Worm (Caenorhabditis elegans) whole organism, young adult: ENCODE measurements around the gene Y75B12A.2.

Experiments
- B0261.1 ChIP-seq: sonication (generic microtip); optimal IDR thresholded peaks from 2 replicates; lab custom pipeline; 2016; ENCODE audit warnings: mild to moderate bottlenecking, missing genetic modification characterization, moderate library complexity, missing compliant biosample characterization
- B0336.3 ChIP-seq: fragments of 200-800 bp; sonication (Bioruptor generic); IDR thresholded peaks from 2 replicates; pipeline ENCODE4 v1.3.6; 2022; ENCODE audit warnings: missing genetic modification characterization, missing compliant biosample characterization
- F23B12.7 ChIP-seq: sonication (generic microtip); optimal IDR thresholded peaks from 2 replicates; lab custom pipeline; 2017; ENCODE audit warnings: missing genetic modification characterization, mild to moderate bottlenecking, missing compliant biosample characterization, antibody characterized with exemption, moderate library complexity; ENCODE audit not compliant: insufficient read depth
- F37B4.10 ChIP-seq: fragments of 200-800 bp; sonication (Bioruptor generic); IDR thresholded peaks from 2 replicates; pipeline ENCODE4 v1.3.6; 2022; ENCODE audit warnings: missing genetic modification characterization, missing compliant biosample characterization
- F49E8.2 ChIP-seq: sonication (generic microtip); optimal IDR thresholded peaks from 3 replicates; lab custom pipeline; 2017; ENCODE audit warnings: missing genetic modification characterization, mild to moderate bottlenecking, missing compliant biosample characterization, antibody characterized with exemption, moderate library complexity; ENCODE audit not compliant: insufficient read depth
- T07F8.4 ChIP-seq: sonication (generic microtip); optimal IDR thresholded peaks from 2 replicates; lab custom pipeline; 2016; ENCODE audit warnings: mild to moderate bottlenecking, missing genetic modification characterization, moderate library complexity, missing compliant biosample characterization
- Y53G8AR.9 ChIP-seq: fragments of 200-800 bp; sonication (Bioruptor generic); conservative IDR thresholded peaks from 2 replicates; pipeline ENCODE4 v1.3.6; 2022; ENCODE audit warnings: missing genetic modification reagents, missing genetic modification characterization, missing compliant biosample characterization
- aptf-2 ChIP-seq: fragments of 200-800 bp; sonication (Bioruptor generic); conservative IDR thresholded peaks from 2 replicates; pipeline ENCODE4 v1.3.6; 2022; ENCODE audit warnings: missing genetic modification reagents, missing genetic modification characterization, missing compliant biosample characterization
- atf-7 ChIP-seq: sonication (generic microtip); optimal IDR thresholded peaks from 2 replicates; lab custom pipeline; 2017; ENCODE audit warnings: mild to moderate bottlenecking, missing genetic modification characterization, missing compliant biosample characterization
- attf-5 ChIP-seq: fragments of 200-800 bp; sonication (Bioruptor generic); optimal IDR thresholded peaks from 2 replicates; lab custom pipeline; 2018; ENCODE audit warnings: mild to moderate bottlenecking, missing genetic modification characterization, missing compliant biosample characterization
- ccch-3 ChIP-seq: fragments of 200-800 bp; sonication (Bioruptor generic); optimal IDR thresholded peaks from 2 replicates; lab custom pipeline; 2018; ENCODE audit warnings: mild to moderate bottlenecking, missing genetic modification characterization, missing compliant biosample characterization
- cebp-1 ChIP-seq, 2 experiments: fragments of 200-800 bp in 1 of 2; sonication (Bioruptor generic) in 1 of 2; sonication (generic microtip) in 1 of 2; IDR thresholded peaks in 1 of 2; optimal IDR thresholded peaks in 1 of 2; 2 replicates each; pipeline versions ENCODE4 v1.3.6 to Lab custom; 2017 to 2022; ENCODE audit warnings: missing compliant biosample characterization in 2 of 2, missing genetic modification characterization in 2 of 2, mild to moderate bottlenecking in 1 of 2, missing genetic modification reagents in 1 of 2, moderate library complexity in 1 of 2
- ceh-100 ChIP-seq: fragments of 200-800 bp; sonication (Bioruptor generic); IDR thresholded peaks from 2 replicates; pipeline ENCODE4 v1.3.6; 2022; ENCODE audit warnings: missing genetic modification reagents, missing genetic modification characterization, missing compliant biosample characterization
- ceh-40 ChIP-seq: fragments of 200-800 bp; sonication (Bioruptor generic); IDR thresholded peaks from 2 replicates; pipeline ENCODE4 v1.3.6; 2022; ENCODE audit warnings: missing genetic modification characterization, missing compliant biosample characterization
- dox-1 ChIP-seq: fragments of 200-800 bp; sonication (Bioruptor generic); IDR thresholded peaks from 2 replicates; pipeline ENCODE4 v1.3.6; 2022; ENCODE audit warnings: missing genetic modification reagents, missing genetic modification characterization, missing compliant biosample characterization
- egl-44 ChIP-seq: fragments of 200-800 bp; sonication (Bioruptor generic); IDR thresholded peaks from 2 replicates; pipeline ENCODE4 v1.3.6; 2022; ENCODE audit warnings: missing genetic modification reagents, missing genetic modification characterization, missing compliant biosample characterization
- him-1 ChIP-seq: sonication (generic microtip); optimal IDR thresholded peaks from 2 replicates; lab custom pipeline; 2016; ENCODE audit warnings: missing genotype, missing genetic modification reagents, missing genetic modification characterization, missing compliant biosample characterization
- hmg-1.2 ChIP-seq: fragments of 200-800 bp; sonication (Bioruptor generic); IDR thresholded peaks from 2 replicates; pipeline ENCODE4 v1.3.6; 2022; ENCODE audit warnings: missing genetic modification reagents, missing genetic modification characterization, missing compliant biosample characterization
- hmg-20 ChIP-seq: fragments of 200-800 bp; sonication (Bioruptor generic); IDR thresholded peaks from 2 replicates; pipeline ENCODE4 v1.3.6; 2022; ENCODE audit warnings: missing genetic modification reagents, missing genetic modification characterization, missing compliant biosample characterization
- lin-26 ChIP-seq: fragments of 200-800 bp; sonication (Bioruptor generic); IDR thresholded peaks from 2 replicates; pipeline ENCODE4 v1.3.6; 2022; ENCODE audit warnings: missing genetic modification reagents, missing genetic modification characterization, missing compliant biosample characterization
- lin-35 ChIP-seq, 3 experiments: fragments of 150-350 bp in 2 of 3; sonication (generic microtip) in 1 of 3; optimal IDR thresholded peaks; 2 replicates each; lab custom pipeline; 2014 to 2018; ENCODE audit warnings: missing biosample characterization in 3 of 3, missing genetic modification characterization in 3 of 3, missing genetic modification reagents in 3 of 3
- lin-54 ChIP-seq: fragments of 200-800 bp; sonication (Bioruptor generic); optimal IDR thresholded peaks from 2 replicates; lab custom pipeline; 2018; ENCODE audit warnings: mild to moderate bottlenecking, missing genetic modification characterization, missing compliant biosample characterization
- lir-1 ChIP-seq: fragments of 200-800 bp; sonication (Bioruptor generic); conservative IDR thresholded peaks from 2 replicates; pipeline ENCODE4 v1.3.6; 2022; ENCODE audit warnings: missing genetic modification reagents, missing genetic modification characterization, missing compliant biosample characterization
- lsy-27 ChIP-seq: sonication (generic microtip); optimal IDR thresholded peaks from 2 replicates; lab custom pipeline; 2017; ENCODE audit warnings: missing genetic modification characterization, mild to moderate bottlenecking, missing compliant biosample characterization, antibody characterized with exemption, missing genotype, borderline replicate concordance; ENCODE audit not compliant: insufficient read depth
- madf-10 ChIP-seq: sonication (generic microtip); optimal IDR thresholded peaks from 2 replicates; lab custom pipeline; 2016; ENCODE audit warnings: mild to moderate bottlenecking, missing genetic modification characterization, missing compliant biosample characterization
- madf-3 ChIP-seq: fragments of 200-800 bp; sonication (Bioruptor generic); IDR thresholded peaks from 2 replicates; pipeline ENCODE4 v1.3.6; 2022; ENCODE audit warnings: missing genetic modification reagents, missing genetic modification characterization, missing compliant biosample characterization
- madf-6 ChIP-seq: fragments of 200-800 bp; sonication (Bioruptor generic); IDR thresholded peaks from 2 replicates; pipeline ENCODE4 v1.3.6; 2022; ENCODE audit warnings: missing genetic modification reagents, missing genetic modification characterization, missing compliant biosample characterization
- madf-8 ChIP-seq: fragments of 200-800 bp; sonication (Bioruptor generic); conservative IDR thresholded peaks from 2 replicates; pipeline ENCODE4 v1.3.6; 2022; ENCODE audit warnings: missing genetic modification reagents, missing genetic modification characterization, missing compliant biosample characterization
- mcd-1 ChIP-seq: fragments of 200-800 bp; sonication (Bioruptor generic); IDR thresholded peaks from 2 replicates; pipeline ENCODE4 v1.3.6; 2022; ENCODE audit warnings: missing genetic modification reagents, missing genetic modification characterization, missing compliant biosample characterization
- mel-28 ChIP-seq: sonication (generic microtip); optimal IDR thresholded peaks from 2 replicates; lab custom pipeline; 2016; ENCODE audit warnings: borderline replicate concordance, mild to moderate bottlenecking, missing genetic modification characterization, missing compliant biosample characterization
- mxl-1 ChIP-seq: sonication (generic microtip); optimal IDR thresholded peaks from 2 replicates; lab custom pipeline; 2016; ENCODE audit warnings: missing genetic modification characterization, missing compliant biosample characterization
- nfya-2 ChIP-seq: fragments of 200-800 bp; sonication (Bioruptor generic); IDR thresholded peaks from 2 replicates; pipeline ENCODE4 v1.3.6; 2022; ENCODE audit warnings: missing genetic modification reagents, missing genetic modification characterization, missing compliant biosample characterization
- sdz-38 ChIP-seq: sonication (generic microtip); optimal IDR thresholded peaks from 2 replicates; lab custom pipeline; 2016; ENCODE audit warnings: missing genotype, missing genetic modification characterization, missing compliant biosample characterization
- snpc-4 ChIP-seq, 5 experiments: fragments of 150-350 bp in 1 of 5; sonication (generic microtip) in 4 of 5; optimal IDR thresholded peaks; 2 replicates each; lab custom pipeline; 2014 to 2018; ENCODE audit warnings: missing genetic modification characterization in 5 of 5, missing biosample characterization in 3 of 5, antibody characterized with exemption in 2 of 5, mild to moderate bottlenecking in 2 of 5, missing compliant biosample characterization in 2 of 5, missing genotype in 2 of 5, moderate library complexity in 2 of 5, missing genetic modification reagents in 1 of 5
- somi-1 ChIP-seq: fragments of 200-800 bp; sonication (Bioruptor generic); optimal IDR thresholded peaks from 2 replicates; lab custom pipeline; 2018; ENCODE audit warnings: mild to moderate bottlenecking, missing genetic modification characterization, missing compliant biosample characterization
- unc-62 ChIP-seq: fragments of 150-350 bp; optimal IDR thresholded peaks from 2 replicates; lab custom pipeline; 2014; ENCODE audit warnings: missing biosample characterization, missing genetic modification reagents, missing genetic modification characterization
- ztf-26 ChIP-seq: sonication (generic microtip); optimal IDR thresholded peaks from 2 replicates; lab custom pipeline; 2017; ENCODE audit warnings: missing genetic modification characterization, missing compliant biosample characterization
- ztf-6 ChIP-seq: fragments of 200-800 bp; sonication (Bioruptor generic); IDR thresholded peaks from 2 replicates; pipeline ENCODE4 v1.3.6; 2022; ENCODE audit warnings: missing genetic modification reagents, missing genetic modification characterization, missing compliant biosample characterization

Y75B12A.2 gene

DNA sequence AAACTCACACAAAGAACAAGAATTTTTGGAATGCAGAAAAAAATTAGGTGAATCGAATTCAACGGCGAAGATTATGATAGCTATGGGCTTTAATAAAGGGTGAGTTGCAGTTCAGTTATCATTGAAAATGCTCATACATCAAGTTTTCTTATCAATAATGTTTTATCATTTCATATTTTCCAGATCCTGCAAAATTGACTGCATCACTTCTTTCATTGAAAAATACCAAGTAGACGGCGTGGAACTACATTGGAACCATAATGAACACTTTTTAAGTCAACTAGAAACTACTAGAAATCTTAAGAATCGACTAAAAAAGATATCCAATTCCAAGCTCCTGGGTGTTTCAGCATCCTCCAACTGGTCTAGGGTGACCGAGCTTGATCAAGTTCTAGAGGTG lies 33.9 kb downstream of the Y75B12A.2 start, which contains the start of gene K08F9.1:
Gene K08F9.1, minus strand, starts transcription at position 101 of the 400 bp plus-strand sequence.
- TF ChIP-seq ccch-3 (GFP tag; lab: Kevin White, UChicago) (no peak), Y53G8AR.9 (no peak), nfya-2 (GFP tag; lab: Robert Waterston, UW) (no peak), ceh-100 (GFP tag; lab: Robert Waterston, UW) (no peak), snpc-4 (GFP tag; optimal IDR thresholded peaks at IDR 0.05; lab: Kevin White, UChicago) (no peak), snpc-4 (tag; optimal IDR thresholded peaks at IDR 0.05; lab: Kevin White, UChicago) (no peak), hmg-1.2 (no peak), egl-44 (GFP tag; lab: Robert Waterston, UW) (no peak), mcd-1 (no peak), F23B12.7 (no peak)
- TF ChIP-seq, all 124 proteins: peak for 0

DNA sequence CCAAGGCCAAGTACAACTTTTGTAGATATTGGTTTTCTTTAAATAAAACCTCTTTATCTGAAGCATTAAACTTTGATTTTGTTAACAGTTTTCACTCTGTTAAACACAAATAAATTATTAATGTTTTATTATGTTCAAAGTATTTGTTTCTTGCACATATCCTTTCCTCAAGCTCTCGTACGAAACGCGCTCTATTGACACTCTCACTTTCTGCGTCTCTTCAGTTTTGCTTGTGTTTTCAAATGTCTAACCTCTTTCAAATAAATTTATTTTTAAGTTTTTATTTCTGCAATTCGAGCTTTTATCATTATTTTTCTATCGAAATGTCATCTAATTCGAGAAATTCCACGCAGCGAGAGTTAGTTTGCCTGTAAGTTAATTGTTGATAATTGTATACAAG lies 34.4 kb downstream of the Y75B12A.2 start, which contains the start of gene K08F9.4:
Gene K08F9.4, plus strand, starts transcription at position 222 of the 400 bp plus-strand sequence.
- TF ChIP-seq lin-54 (GFP tag; lab: Kevin White, UChicago) (peak; percentile 8), mcd-1 (peak; percentile 86), ceh-100 (GFP tag; lab: Robert Waterston, UW) (peak; percentile 88), lin-26 (no peak), hmg-1.2 (peak; percentile 92), F49E8.2 (tag; lab: Kevin White, UChicago) (no peak), mxl-1 (tag; lab: Kevin White, UChicago) (no peak), snpc-4 (GFP tag; optimal IDR thresholded peaks at IDR 0.05; lab: Kevin White, UChicago) (no peak), snpc-4 (tag; optimal IDR thresholded peaks at IDR 0.05; lab: Kevin White, UChicago) (peak in 1 of 4 experiments; percentile 7), attf-5 (peak; percentile 1), T07F8.4 (tag; lab: Kevin White, UChicago) (no peak)

DNA sequence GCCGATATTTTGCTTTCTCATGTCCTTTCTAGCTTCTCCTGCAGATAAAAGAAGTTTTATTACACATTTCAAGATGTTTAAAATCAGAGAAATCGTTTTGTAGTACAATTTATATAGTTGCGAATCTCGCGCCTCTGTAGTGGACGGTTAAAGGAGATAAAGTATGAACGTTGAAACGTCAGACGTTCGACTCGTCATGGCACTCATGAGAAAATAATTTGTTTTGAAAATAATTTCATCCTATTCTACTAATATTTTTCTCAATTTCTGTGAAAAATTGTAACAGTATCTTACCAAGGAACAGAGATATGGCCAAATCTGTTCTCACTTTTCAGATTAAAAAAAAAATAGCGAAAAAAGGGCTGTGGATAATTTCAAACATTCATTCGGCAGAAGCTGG lies 38.4 kb downstream of the Y75B12A.2 start, which contains the start of gene T09F5.20:
Gene T09F5.20, minus strand, starts transcription at position 101 of the 400 bp plus-strand sequence.
- no peak for TF ChIP-seq unc-62
- TF ChIP-seq somi-1 (GFP tag; lab: Kevin White, UChicago), result no peak
- TF ChIP-seq ztf-26, result no peak
- TF ChIP-seq him-1, result no peak
- TF ChIP-seq cebp-1 (GFP tag; IDR thresholded peaks at IDR 0.05; lab: Robert Waterston, UW), result no peak
- no peak for TF ChIP-seq cebp-1 (tag; optimal IDR thresholded peaks at IDR 0.05; lab: Kevin White, UChicago)
- TF ChIP-seq B0261.1, result no peak
- TF ChIP-seq lin-35 (GFP tag; optimal IDR thresholded peaks at IDR 0.05; lab: Kevin White, UChicago), result no peak
- TF ChIP-seq ztf-6, result no peak
- no peak for TF ChIP-seq F37B4.10
- TF ChIP-seq lsy-27 (tag; lab: Kevin White, UChicago), result no peak
- TF ChIP-seq madf-3 (GFP tag; lab: Robert Waterston, UW), result no peak
- no peak for TF ChIP-seq madf-8
- no peak for TF ChIP-seq hmg-20 (GFP tag; lab: Robert Waterston, UW)
- no peak for TF ChIP-seq lir-1 (GFP tag; lab: Robert Waterston, UW)
- no peak for TF ChIP-seq egl-44 (GFP tag; lab: Robert Waterston, UW)
- TF ChIP-seq madf-6 (GFP tag; lab: Robert Waterston, UW), result no peak
- no peak for TF ChIP-seq B0336.3 (GFP tag; lab: Robert Waterston, UW)
- no peak for TF ChIP-seq atf-7 (tag; lab: Kevin White, UChicago)

DNA sequence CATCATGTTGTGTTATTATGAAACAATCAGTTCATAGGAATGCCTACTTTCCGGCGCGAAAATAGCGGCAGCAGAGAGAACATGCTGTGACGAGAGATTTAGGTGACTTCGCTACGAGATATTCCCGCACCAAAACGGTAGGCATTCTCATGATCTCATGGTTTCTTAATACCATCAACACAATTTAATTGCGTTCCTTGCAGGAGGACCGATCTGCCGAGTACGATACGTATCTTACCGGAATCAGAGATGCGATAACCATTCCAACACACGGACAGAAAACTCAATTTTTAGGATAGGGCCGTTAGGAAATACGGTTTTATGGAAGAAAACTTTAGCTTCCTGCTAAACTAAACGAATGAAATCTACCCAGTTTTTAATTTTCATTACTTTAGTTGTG lies 39.4 kb downstream of the Y75B12A.2 start, which contains the start of gene T09F5.1:
Gene T09F5.1, plus strand, starts transcription at position 301 of the 400 bp plus-strand sequence.
- TF ChIP-seq B0261.1 (no peak), sdz-38 (tag; lab: Kevin White, UChicago) (no peak), F49E8.2 (tag; lab: Kevin White, UChicago) (no peak), mel-28 (tag; lab: Kevin White, UChicago) (no peak), madf-10 (tag; lab: Kevin White, UChicago) (no peak), dox-1 (GFP tag; lab: Robert Waterston, UW) (no peak), aptf-2 (GFP tag; lab: Robert Waterston, UW) (no peak), ceh-40 (GFP tag; lab: Robert Waterston, UW) (no peak), ztf-26 (no peak), madf-3 (GFP tag; lab: Robert Waterston, UW) (no peak)
